Fruit fly (Drosophila melanogaster): ENCODE data around the gene PIG-Wa.

The PIG-Wa gene

DNA sequence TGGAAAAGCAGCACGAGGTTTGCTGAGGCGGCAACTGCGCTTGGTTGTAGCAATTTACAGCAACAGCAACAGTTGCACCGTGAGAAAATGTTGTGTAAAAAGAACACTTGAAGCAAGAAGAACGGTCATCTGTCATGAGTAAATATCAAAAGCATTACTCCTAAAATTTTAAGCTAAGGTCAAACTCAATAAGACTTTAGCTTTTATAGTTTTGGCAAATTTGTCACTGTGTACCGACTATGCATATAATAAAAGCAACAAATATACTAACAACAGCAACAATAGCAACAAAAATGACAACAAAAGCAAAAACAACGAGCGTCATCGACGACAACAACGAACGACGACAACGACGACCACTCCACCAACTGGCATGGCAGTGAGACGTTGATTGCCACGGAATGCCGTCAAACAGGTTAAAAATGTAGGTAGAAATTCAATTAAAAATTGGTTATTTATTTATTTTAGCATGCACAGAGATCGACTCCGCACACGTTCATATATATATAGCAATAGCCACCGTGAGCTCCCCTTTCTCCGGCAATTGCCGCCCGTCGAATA is 50.6 kb downstream of the PIG-Wa start (continued):
- peak; percentile 77 for TF ChIP-seq E2f1 (GFP tag; IDR thresholded peaks at IDR 0.05)
- TF ChIP-seq CG7745 (tag; optimal IDR thresholded peaks at IDR 0.05): no peak
- TF ChIP-seq CG10147 (GFP tag; optimal IDR thresholded peaks at IDR 0.05): peak; percentile 60
- TF ChIP-seq CG12391 (tag; optimal IDR thresholded peaks at IDR 0.05): peak; percentile 80
- TF ChIP-seq tgo (GFP tag; IDR thresholded peaks at IDR 0.05): peak; percentile 89
- TF ChIP-seq CG10321 (GFP tag; IDR thresholded peaks at IDR 0.05): peak; percentile 53; the same call in 1 of the 2 replicates
- TF ChIP-seq Elba2 (GFP tag; optimal IDR thresholded peaks at IDR 0.05): no peak
- TF ChIP-seq CG11398 (GFP tag; optimal IDR thresholded peaks at IDR 0.05): peak; percentile 73
- peak; percentile 76 for TF ChIP-seq CG34422 (GFP tag; IDR thresholded peaks at IDR 0.05)
- TF ChIP-seq jing (GFP tag; optimal IDR thresholded peaks at IDR 0.05): peak; percentile 85
- peak; percentile 84 for TF ChIP-seq btn (GFP tag; optimal IDR thresholded peaks at IDR 0.05)
- TF ChIP-seq CG7963 (GFP tag; IDR thresholded peaks at IDR 0.05; ENCODE audit: partially characterized antibody): no peak
- peak; percentile 48; the same call in 1 of the 2 replicates for TF ChIP-seq CG31224 (GFP tag; IDR thresholded peaks at IDR 0.05)
- peak; percentile 80 for TF ChIP-seq CG4707 (GFP tag; optimal IDR thresholded peaks at IDR 0.05)
- TF ChIP-seq H15 (GFP tag; IDR thresholded peaks at IDR 0.05): peak; percentile 84
- no peak for TF ChIP-seq CG6683 (GFP tag; optimal IDR thresholded peaks at IDR 0.05)
- TF ChIP-seq dm (GFP tag; optimal IDR thresholded peaks at IDR 0.05): peak; percentile 74
- TF ChIP-seq Usf (GFP tag; optimal IDR thresholded peaks at IDR 0.05): no peak
- peak; percentile 78 for TF ChIP-seq Asciz (GFP tag; optimal IDR thresholded peaks at IDR 0.05)
- TF ChIP-seq CG7987 (GFP tag; optimal IDR thresholded peaks at IDR 0.05): no peak
- peak; percentile 78 for TF ChIP-seq lbe (GFP tag; optimal IDR thresholded peaks at IDR 0.05)
- peak; percentile 80 for TF ChIP-seq ind (GFP tag; optimal IDR thresholded peaks at IDR 0.05)
- peak; percentile 9 for TF ChIP-seq gcm2 (GFP tag; optimal IDR thresholded peaks at IDR 0.05)
- TF ChIP-seq CG32767 (GFP tag; IDR thresholded peaks at IDR 0.05): peak; percentile 82
- TF ChIP-seq gt (GFP tag; IDR thresholded peaks at IDR 0.05): peak; percentile 60
- TF ChIP-seq Opbp (GFP tag; IDR thresholded peaks at IDR 0.05; ENCODE audit: partially characterized antibody): no peak
- TF ChIP-seq HLH3B (GFP tag; IDR thresholded peaks at IDR 0.05): peak; percentile 91
- TF ChIP-seq CG17361 (GFP tag; IDR thresholded peaks at IDR 0.05): peak; percentile 81
- no peak for TF ChIP-seq Dp (GFP tag; optimal IDR thresholded peaks at IDR 0.05)
- TF ChIP-seq eyg (GFP tag; optimal IDR thresholded peaks at IDR 0.05): peak; percentile 67
- TF ChIP-seq CG4328 (GFP tag; optimal IDR thresholded peaks at IDR 0.05): no peak
- no peak for TF ChIP-seq mld (GFP tag; IDR thresholded peaks at IDR 0.05; ENCODE audit: partially characterized antibody)
- TF ChIP-seq Rx (GFP tag; IDR thresholded peaks at IDR 0.05): peak; percentile 90
- peak; percentile 92 for TF ChIP-seq vvl (GFP tag; IDR thresholded peaks at IDR 0.05)
- TF ChIP-seq CG15514 (GFP tag; optimal IDR thresholded peaks at IDR 0.05): peak; percentile 20
- no peak for TF ChIP-seq pfk (GFP tag; optimal IDR thresholded peaks at IDR 0.05)
- TF ChIP-seq CG10959 (GFP tag; IDR thresholded peaks at IDR 0.05): peak; percentile 57
- peak; percentile 79 for TF ChIP-seq CG8944 (GFP tag; optimal IDR thresholded peaks at IDR 0.05)
- peak; percentile 48 for TF ChIP-seq Ets97D (GFP tag; optimal IDR thresholded peaks at IDR 0.05)
- TF ChIP-seq CG6175 (GFP tag; IDR thresholded peaks at IDR 0.05): no peak
- TF ChIP-seq CG6854 (GFP tag; optimal IDR thresholded peaks at IDR 0.05): peak; percentile 34
- TF ChIP-seq twi (tag; optimal IDR thresholded peaks at IDR 0.05): peak; percentile 67
- peak; percentile 74 for TF ChIP-seq mam (GFP tag; optimal IDR thresholded peaks at IDR 0.05)
- TF ChIP-seq ato (GFP tag; IDR thresholded peaks at IDR 0.05; ENCODE audit: partially characterized antibody): no peak
- TF ChIP-seq D19B (GFP tag; optimal IDR thresholded peaks at IDR 0.05): no peak
- no peak for TF ChIP-seq CG34376 (GFP tag; optimal IDR thresholded peaks at IDR 0.05)
- TF ChIP-seq CG17829 (tag; optimal IDR thresholded peaks at IDR 0.05): peak; percentile 75
- peak; percentile 83 for TF ChIP-seq pnt (GFP tag; optimal IDR thresholded peaks at IDR 0.05)
- no peak for TF ChIP-seq Dfd (GFP tag; optimal IDR thresholded peaks at IDR 0.05)
- TF ChIP-seq Ada2b (GFP tag; IDR thresholded peaks at IDR 0.05): peak; percentile 88
- peak; percentile 24 for TF ChIP-seq Fer2 (tag; optimal IDR thresholded peaks at IDR 0.05)
